Worm (Caenorhabditis elegans): ENCODE data around the gene gly-8.

ce11 chrIII:11609568-11609967, 15.5 kb upstream of the gly-8 start, which contains the start of gene Y66D12A.30:
- no peak for TF ChIP-seq athp-1 (tag; optimal IDR thresholded peaks at IDR 0.05)
- TF ChIP-seq ceh-91 (GFP tag; IDR thresholded peaks at IDR 0.05) = no peak
- TF ChIP-seq madf-6 (GFP tag; IDR thresholded peaks at IDR 0.05) = no peak
- no peak for TF ChIP-seq T07F8.4 (tag; optimal IDR thresholded peaks at IDR 0.05)
- TF ChIP-seq cebp-1 (GFP tag; IDR thresholded peaks at IDR 0.05) = no peak
- no peak for TF ChIP-seq cebp-1 (tag; optimal IDR thresholded peaks at IDR 0.05)
- TF ChIP-seq bed-2 (GFP tag; IDR thresholded peaks at IDR 0.05) = no peak
- TF ChIP-seq F55B11.4 (tag; optimal IDR thresholded peaks at IDR 0.05; ENCODE audit: borderline replicate concordance, insufficient read depth) = no peak

Measured in whole organism, young adult.